Worm (Caenorhabditis elegans) whole organism, L2 larva: Measurements from ENCODE around the gene C01B10.44.

ENCODE experiments used
- R02D3.7 ChIP-seq: fragments of 150-350 bp; optimal IDR thresholded peaks from 2 replicates; lab custom pipeline; 2014; ENCODE audit warnings: missing biosample characterization, missing genetic modification characterization
- ZK546.5 ChIP-seq: sonication (generic microtip); optimal IDR thresholded peaks from 2 replicates; lab custom pipeline; 2017; ENCODE audit warnings: missing biosample characterization, missing genetic modification characterization
- aly-2 ChIP-seq: fragments of 150-350 bp; optimal IDR thresholded peaks from 2 replicates; lab custom pipeline; 2014; ENCODE audit warnings: missing biosample characterization, missing genetic modification characterization
- ama-1 ChIP-seq: fragments of 150-350 bp; optimal IDR thresholded peaks from 2 replicates; lab custom pipeline; 2018; ENCODE audit warnings: inconsistent platforms
- ceh-82 ChIP-seq: fragments of 150-350 bp; optimal IDR thresholded peaks from 2 replicates; lab custom pipeline; 2014; ENCODE audit warnings: missing biosample characterization, missing genetic modification characterization
- crh-2 ChIP-seq: sonication (generic microtip); optimal IDR thresholded peaks from 2 replicates; lab custom pipeline; 2017; ENCODE audit warnings: missing biosample characterization, missing genetic modification characterization
- elt-1 ChIP-seq: fragments of 150-350 bp; optimal IDR thresholded peaks from 2 replicates; lab custom pipeline; 2014; ENCODE audit warnings: missing biosample characterization, missing genetic modification characterization
- nhr-11 ChIP-seq: fragments of 150-350 bp; optimal IDR thresholded peaks from 2 replicates; lab custom pipeline; 2014; ENCODE audit warnings: missing biosample characterization, missing genetic modification characterization
- nhr-237 ChIP-seq: fragments of 150-350 bp; optimal IDR thresholded peaks from 2 replicates; lab custom pipeline; 2014; ENCODE audit warnings: missing biosample characterization, missing genetic modification characterization
- skn-1 ChIP-seq: sonication (generic microtip); optimal IDR thresholded peaks from 2 replicates; lab custom pipeline; 2017; ENCODE audit warnings: missing biosample characterization, missing genetic modification characterization
- snpc-4 ChIP-seq: fragments of 150-350 bp; optimal IDR thresholded peaks from 2 replicates; lab custom pipeline; 2014; ENCODE audit warnings: missing biosample characterization, missing genetic modification characterization

- TF ChIP-seq elt-1 (tag; lab: Kevin White, UChicago) = no peak
- no peak for TF ChIP-seq snpc-4 (tag; lab: Kevin White, UChicago)
- TF ChIP-seq aly-2 = no peak
- no peak for TF ChIP-seq nhr-11 (tag; lab: Kevin White, UChicago)
- TF ChIP-seq ceh-82 (tag; lab: Kevin White, UChicago) = no peak
- no peak for TF ChIP-seq R02D3.7
- no peak for TF ChIP-seq skn-1 (tag; lab: Kevin White, UChicago)
- no peak for TF ChIP-seq ama-1 (lab: Kevin White, UChicago)
- no peak for TF ChIP-seq ZK546.5 (tag; lab: Kevin White, UChicago)
- no peak for TF ChIP-seq crh-2 (tag; lab: Kevin White, UChicago)
- no peak for TF ChIP-seq nhr-237 (tag; lab: Kevin White, UChicago)
Measured at ce11 chrIV:6623390-6623789, at the start of gene C01B10.44.
